Worm (Caenorhabditis elegans): ENCODE data around the gene F46C5.1.

The F46C5.1 gene

ce11 chrII:8787376-8787775 is 33.6 kb downstream of the F46C5.1 start (continued):
- peak; percentile 78 for TF ChIP-seq K12H6.12 (tag; optimal IDR thresholded peaks at IDR 0.05)
- TF ChIP-seq nhr-80 (tag; optimal IDR thresholded peaks at IDR 0.05) = peak; percentile 60
- TF ChIP-seq unc-62 (GFP tag; optimal IDR thresholded peaks at IDR 0.05) = no peak
- TF ChIP-seq athp-1 (tag; optimal IDR thresholded peaks at IDR 0.05) = peak; percentile 54
- TF ChIP-seq hrde-1 (tag; optimal IDR thresholded peaks at IDR 0.05; ENCODE audit: borderline replicate concordance) = no peak
- peak; percentile 7 for TF ChIP-seq ztf-22 (GFP tag; optimal IDR thresholded peaks at IDR 0.05)
- TF ChIP-seq pha-4 (tag; optimal IDR thresholded peaks at IDR 0.05) = peak; percentile 98
- peak; percentile 23 for TF ChIP-seq ztf-18 (tag; optimal IDR thresholded peaks at IDR 0.05)
- peak; percentile 44 for TF ChIP-seq ztf-26 (tag; optimal IDR thresholded peaks at IDR 0.05)
- peak; percentile 85 for TF ChIP-seq F33H1.4 (GFP tag; IDR thresholded peaks at IDR 0.05)
- peak; percentile 60 for TF ChIP-seq cebp-1 (GFP tag; IDR thresholded peaks at IDR 0.05)
- TF ChIP-seq cebp-1 (tag; optimal IDR thresholded peaks at IDR 0.05) = peak; percentile 87
- TF ChIP-seq snpc-3.4 (tag; optimal IDR thresholded peaks at IDR 0.05) = peak; percentile 30
- TF ChIP-seq nhr-27 (tag; optimal IDR thresholded peaks at IDR 0.05) = no peak
- TF ChIP-seq C17E4.6 (GFP tag; IDR thresholded peaks at IDR 0.05) = peak; percentile 86
- TF ChIP-seq hmg-1.2 (GFP tag; IDR thresholded peaks at IDR 0.05) = peak; percentile 92
- TF ChIP-seq ceh-91 (GFP tag; IDR thresholded peaks at IDR 0.05) = no peak
- TF ChIP-seq bed-1 (GFP tag; IDR thresholded peaks at IDR 0.05) = no peak
- peak; percentile 53 for TF ChIP-seq tlf-1 (GFP tag; optimal IDR thresholded peaks at IDR 0.05)
- no peak for TF ChIP-seq B0261.1 (tag; optimal IDR thresholded peaks at IDR 0.05)
- TF ChIP-seq ceh-27 (GFP tag; optimal IDR thresholded peaks at IDR 0.05) = peak; percentile 94
- TF ChIP-seq zfh-2 (GFP tag; conservative IDR thresholded peaks at IDR 0.05) = 0 out of 2 replicates have a peak, but pooled peaks have one; percentile 6
- TF ChIP-seq sdz-38 (tag; optimal IDR thresholded peaks at IDR 0.05) = no peak
- no peak for TF ChIP-seq Y53F4B.3 (GFP tag; IDR thresholded peaks at IDR 0.05)
- TF ChIP-seq B0336.3 (GFP tag; IDR thresholded peaks at IDR 0.05) = peak; percentile 86
- peak; percentile 78 for TF ChIP-seq ZK185.1 (tag; optimal IDR thresholded peaks at IDR 0.05; ENCODE audit: poor library complexity, severe bottlenecking)
- no peak for TF ChIP-seq cebp-2 (GFP tag; IDR thresholded peaks at IDR 0.05)
- TF ChIP-seq K11D2.4 (GFP tag; IDR thresholded peaks at IDR 0.05) = peak; percentile 75
- TF ChIP-seq snpc-4 (GFP tag; optimal IDR thresholded peaks at IDR 0.05) = no peak
- TF ChIP-seq snpc-4 (tag; optimal IDR thresholded peaks at IDR 0.05) = peak in 3 of 4 experiments; percentile 48 to 62 (median 49)
- TF ChIP-seq C06A6.2 (GFP tag; conservative IDR thresholded peaks at IDR 0.05) = peak; percentile 75
- TF ChIP-seq madf-10 (tag; optimal IDR thresholded peaks at IDR 0.05) = peak; percentile 81
- TF ChIP-seq mcd-1 (GFP tag; IDR thresholded peaks at IDR 0.05) = peak; percentile 79
- peak; percentile 34 for TF ChIP-seq F22D6.2 (tag; optimal IDR thresholded peaks at IDR 0.05)
- peak; percentile 85 for TF ChIP-seq attf-5 (GFP tag; optimal IDR thresholded peaks at IDR 0.05)
- TF ChIP-seq atf-7 (tag; optimal IDR thresholded peaks at IDR 0.05) = peak; percentile 83

ce11 chrII:8785875-8786274 is 35.1 kb downstream of the F46C5.1 start:
- TF ChIP-seq cebp-1 (GFP tag; IDR thresholded peaks at IDR 0.05) = no peak
- peak; percentile 21 for TF ChIP-seq cebp-1 (tag; optimal IDR thresholded peaks at IDR 0.05)
- TF ChIP-seq F22D6.2 (tag; optimal IDR thresholded peaks at IDR 0.05) = no peak
- TF ChIP-seq die-1 (tag; optimal IDR thresholded peaks at IDR 0.05) = no peak
- TF ChIP-seq atf-7 (tag; optimal IDR thresholded peaks at IDR 0.05) = no peak
- no peak for TF ChIP-seq B0035.1 (tag; optimal IDR thresholded peaks at IDR 0.05)
- no peak for TF ChIP-seq tlf-1 (GFP tag; optimal IDR thresholded peaks at IDR 0.05)
- TF ChIP-seq nfyb-1 (GFP tag; IDR thresholded peaks at IDR 0.05) = peak; percentile 45; the same call in 1 of the 2 replicates
- no peak for TF ChIP-seq lin-26 (GFP tag; IDR thresholded peaks at IDR 0.05)
- peak; percentile 22 for TF ChIP-seq ZK185.1 (tag; optimal IDR thresholded peaks at IDR 0.05; ENCODE audit: poor library complexity, severe bottlenecking)
- no peak for TF ChIP-seq F23B12.7 (tag; optimal IDR thresholded peaks at IDR 0.05; ENCODE audit: insufficient read depth)
- no peak for TF ChIP-seq snpc-3.4 (tag; optimal IDR thresholded peaks at IDR 0.05)
- TF ChIP-seq C17E4.6 (GFP tag; IDR thresholded peaks at IDR 0.05) = no peak
- no peak for TF ChIP-seq tbp1 (GFP tag; optimal IDR thresholded peaks at IDR 0.05)
- peak; percentile 24 for TF ChIP-seq repo-1 (tag; optimal IDR thresholded peaks at IDR 0.05)
- no peak for TF ChIP-seq mes-4 (tag; optimal IDR thresholded peaks at IDR 0.05)
- TF ChIP-seq lin-35 (GFP tag; optimal IDR thresholded peaks at IDR 0.05) = peak in 1 of 3 experiments; percentile 58
- TF ChIP-seq egl-44 (GFP tag; IDR thresholded peaks at IDR 0.05) = no peak
- TF ChIP-seq rpc-1 (optimal IDR thresholded peaks at IDR 0.05) = no peak
- TF ChIP-seq rpc-1 (tag; optimal IDR thresholded peaks at IDR 0.05) = no peak
- TF ChIP-seq hrde-1 (tag; optimal IDR thresholded peaks at IDR 0.05; ENCODE audit: borderline replicate concordance) = no peak
- TF ChIP-seq snpc-4 (GFP tag; optimal IDR thresholded peaks at IDR 0.05) = no peak
- peak in 1 of 4 experiments; percentile 27 for TF ChIP-seq snpc-4 (tag; optimal IDR thresholded peaks at IDR 0.05)

All from whole organism, young adult.